Worm (Caenorhabditis elegans): ENCODE data around the gene srh-231.
"Not testable (repeated sequence)": the region's sequence is repeated elsewhere in the genome, so short reads cannot be mapped to it uniquely, and the experiment has no call there.

The srh-231 gene

DNA sequence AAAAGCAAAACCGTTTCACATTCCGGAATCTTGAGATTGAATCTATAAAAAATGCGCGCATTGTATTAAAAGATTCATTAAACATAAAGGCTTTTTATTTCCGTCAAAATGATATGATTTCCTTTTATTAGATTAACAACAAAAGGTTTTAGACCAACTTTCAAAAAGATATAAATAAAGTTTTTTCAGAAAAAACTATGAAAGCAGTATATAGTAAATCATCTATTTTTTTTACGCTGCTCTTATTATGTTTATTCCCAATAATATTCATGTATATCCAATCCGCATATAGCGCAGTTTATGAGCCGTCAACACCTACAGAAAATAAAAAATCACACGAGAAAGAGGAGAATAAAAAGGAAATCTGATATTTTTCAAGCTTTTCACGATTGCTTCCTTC is 47.5 kb downstream of the srh-231 start, which contains the start of gene F07G11.2:
F07G11.2 (plus strand) TSS at position 301 of the 400 bp plus-strand sequence.
- not testable (repeated sequence) for TF ChIP-seq rbr-2, F10B5.3, skn-1 (tag; optimal IDR thresholded peaks at IDR 0.05)
